Worm (Caenorhabditis elegans) whole organism, L1 larva: ENCODE data around the gene fbxa-148.

Source experiments
- ama-1 ChIP-seq: fragments of 150-350 bp; optimal IDR thresholded peaks from 2 replicates; lab custom pipeline; 2014
- ceh-63 ChIP-seq: fragments of 200-800 bp; sonication (Bioruptor generic); optimal IDR thresholded peaks from 2 replicates; lab custom pipeline; 2018; ENCODE audit warnings: mild to moderate bottlenecking, missing genetic modification characterization, missing compliant biosample characterization
- fkh-10 ChIP-seq: sonication (generic microtip); optimal IDR thresholded peaks from 2 replicates; lab custom pipeline; 2017; ENCODE audit warnings: missing biosample characterization, missing genetic modification reagents, missing genetic modification characterization
- lin-13 ChIP-seq: fragments of 150-350 bp; optimal IDR thresholded peaks from 2 replicates; lab custom pipeline; 2014; ENCODE audit warnings: missing biosample characterization, missing genetic modification reagents, missing genetic modification characterization
- unc-130 ChIP-seq: fragments of 150-350 bp; optimal IDR thresholded peaks from 2 replicates; lab custom pipeline; 2017; ENCODE audit warnings: missing biosample characterization, missing genetic modification characterization, inconsistent platforms
- ztf-11 ChIP-seq, 2 experiments: sonication (generic microtip); optimal IDR thresholded peaks; 2 replicates each; lab custom pipeline; 2016 to 2017; ENCODE audit warnings: missing genetic modification characterization in 2 of 2, missing biosample characterization in 1 of 2, missing compliant biosample characterization in 1 of 2

ce11 chrV:16916079-16916478 lies 22.8 kb upstream of the fbxa-148 start, which contains the start of gene F09C6.10:
- TF ChIP-seq ztf-11 (tag; optimal IDR thresholded peaks at IDR 0.05; lab: Kevin White, UChicago) (no peak), lin-13 (GFP tag; lab: Kevin White, UChicago) (no peak), fkh-10 (GFP tag; lab: Kevin White, UChicago) (no peak), ama-1 (lab: Kevin White, UChicago) (no peak), ceh-63 (GFP tag; lab: Kevin White, UChicago) (no peak), unc-130 (no peak)
